Fruit fly (Drosophila melanogaster): Measurements from ENCODE around the gene Tektin-C.

Tektin-C gene

dm6 chr3L:5819310-5819709, 23.0 kb upstream of the Tektin-C start (continued):
- TF ChIP-seq NK7.1 (GFP tag; optimal IDR thresholded peaks at IDR 0.05) (no peak), CG6765 (GFP tag; optimal IDR thresholded peaks at IDR 0.05) (no peak), CG8944 (GFP tag; optimal IDR thresholded peaks at IDR 0.05) (no peak), CG34422 (GFP tag; IDR thresholded peaks at IDR 0.05) (no peak), CG3163 (GFP tag; optimal IDR thresholded peaks at IDR 0.05) (no peak), CG7271 (tag; optimal IDR thresholded peaks at IDR 0.05) (no peak), CG13287 (GFP tag; IDR thresholded peaks at IDR 0.05; ENCODE audit: partially characterized antibody) (no peak), Chrac-16 (GFP tag; optimal IDR thresholded peaks at IDR 0.05) (peak; percentile 3), CG2712 (tag; optimal IDR thresholded peaks at IDR 0.05) (peak; percentile 29), CG12219 (GFP tag; optimal IDR thresholded peaks at IDR 0.05) (no peak), CG12104 (GFP tag; optimal IDR thresholded peaks at IDR 0.05) (no peak), Max (GFP tag; optimal IDR thresholded peaks at IDR 0.05) (no peak), insv (GFP tag; optimal IDR thresholded peaks at IDR 0.05) (no peak), BEAF-32 (GFP tag; optimal IDR thresholded peaks at IDR 0.05) (no peak), Neu2 (GFP tag; optimal IDR thresholded peaks at IDR 0.05; ENCODE audit: borderline replicate concordance) (no peak), CG12744 (GFP tag; optimal IDR thresholded peaks at IDR 0.05) (peak; percentile 26), Oli (tag; optimal IDR thresholded peaks at IDR 0.05) (peak; percentile 31), CG7963 (GFP tag; IDR thresholded peaks at IDR 0.05; ENCODE audit: partially characterized antibody) (no peak), CG31365 (tag; optimal IDR thresholded peaks at IDR 0.05) (no peak), CG12236 (GFP tag; optimal IDR thresholded peaks at IDR 0.05) (no peak), az2 (GFP tag; optimal IDR thresholded peaks at IDR 0.05) (peak; percentile 14), Spps (tag; optimal IDR thresholded peaks at IDR 0.05) (no peak), CG4707 (GFP tag; optimal IDR thresholded peaks at IDR 0.05) (no peak), CG4328 (GFP tag; optimal IDR thresholded peaks at IDR 0.05) (no peak), HLH4C (GFP tag; IDR thresholded peaks at IDR 0.05; ENCODE audit: partially characterized antibody) (no peak), CG7357 (GFP tag; IDR thresholded peaks at IDR 0.05) (no peak), eyg (GFP tag; optimal IDR thresholded peaks at IDR 0.05) (no peak), CG18476 (GFP tag; optimal IDR thresholded peaks at IDR 0.05) (no peak), Trl (optimal IDR thresholded peaks at IDR 0.05) (no peak), Trl (GFP tag; optimal IDR thresholded peaks at IDR 0.05) (no peak), CG1832 (GFP tag; optimal IDR thresholded peaks at IDR 0.05) (no peak), D19A (tag; optimal IDR thresholded peaks at IDR 0.05) (no peak), Six4 (GFP tag; optimal IDR thresholded peaks at IDR 0.05) (peak; percentile 11), knrl (GFP tag; IDR thresholded peaks at IDR 0.05; ENCODE audit: partially characterized antibody) (no peak), Atf3 (GFP tag; optimal IDR thresholded peaks at IDR 0.05) (no peak), D19B (GFP tag; optimal IDR thresholded peaks at IDR 0.05) (no peak), Dip2 (GFP tag; IDR thresholded peaks at IDR 0.05) (no peak), crc (GFP tag; optimal IDR thresholded peaks at IDR 0.05) (no peak), CG6689 (GFP tag; IDR thresholded peaks at IDR 0.05) (peak; percentile 40), stwl (tag; optimal IDR thresholded peaks at IDR 0.05) (no peak), CG10321 (GFP tag; IDR thresholded peaks at IDR 0.05) (no peak), CG6654 (GFP tag; optimal IDR thresholded peaks at IDR 0.05) (no peak), Nf-YA (GFP tag; IDR thresholded peaks at IDR 0.05) (no peak), Stat92E (GFP tag; optimal IDR thresholded peaks at IDR 0.05) (no peak), dmrt11E (tag; optimal IDR thresholded peaks at IDR 0.05) (peak; percentile 10), btn (GFP tag; optimal IDR thresholded peaks at IDR 0.05) (no peak), Bgb (GFP tag; IDR thresholded peaks at IDR 0.05; ENCODE audit: partially characterized antibody) (no peak), Ets97D (GFP tag; optimal IDR thresholded peaks at IDR 0.05) (no peak), GATAe (GFP tag; conservative IDR thresholded peaks at IDR 0.05) (no peak), sob (GFP tag; IDR thresholded peaks at IDR 0.05) (0 out of 2 replicates have a peak, but pooled peaks have one; percentile 31), mirr (GFP tag; optimal IDR thresholded peaks at IDR 0.05) (no peak)

Data from whole organism, embryonic.